Worm (Caenorhabditis elegans) whole organism, L3 larva: ENCODE measurements around the gene T04F3.5.

Source experiments
- R02D3.7 ChIP-seq: fragments of 150-350 bp; optimal IDR thresholded peaks from 2 replicates; lab custom pipeline; 2014; ENCODE audit warnings: missing biosample characterization, missing genetic modification characterization
- ceh-16 ChIP-seq: sonication (generic microtip); optimal IDR thresholded peaks from 2 replicates; lab custom pipeline; 2017; ENCODE audit warnings: missing biosample characterization, missing genetic modification characterization
- ceh-28 ChIP-seq: fragments of 150-350 bp; optimal IDR thresholded peaks from 2 replicates; lab custom pipeline; 2014; ENCODE audit warnings: missing biosample characterization, missing genetic modification reagents, missing genetic modification characterization
- ceh-9 ChIP-seq: sonication (generic microtip); optimal IDR thresholded peaks from 2 replicates; lab custom pipeline; 2018; ENCODE audit warnings: missing biosample characterization, missing genetic modification characterization
- daf-12 ChIP-seq: fragments of 150-350 bp; optimal IDR thresholded peaks from 2 replicates; lab custom pipeline; 2014; ENCODE audit warnings: missing biosample characterization, missing genetic modification reagents, missing genetic modification characterization
- egl-27 ChIP-seq: sonication (generic microtip); optimal IDR thresholded peaks from 4 replicates; lab custom pipeline; 2017; ENCODE audit warnings: missing biosample characterization, missing genetic modification reagents, missing genetic modification characterization
- egl-5 ChIP-seq: fragments of 150-350 bp; optimal IDR thresholded peaks from 2 replicates; lab custom pipeline; 2017; ENCODE audit warnings: missing biosample characterization, missing genetic modification reagents, missing genetic modification characterization, inconsistent platforms
- elt-1 ChIP-seq: fragments of 150-350 bp; optimal IDR thresholded peaks from 2 replicates; lab custom pipeline; 2014; ENCODE audit warnings: missing biosample characterization, missing genetic modification characterization
- elt-3 ChIP-seq, 3 experiments: fragments of 150-350 bp in 1 of 3; sonication (generic microtip) in 2 of 3; optimal IDR thresholded peaks; 2 replicates in 2 of 3; 4 replicates in 1 of 3; lab custom pipeline; 2014 to 2017; ENCODE audit warnings: missing biosample characterization in 3 of 3, missing genetic modification characterization in 3 of 3
- eor-1 ChIP-seq, 2 experiments: fragments of 150-350 bp; optimal IDR thresholded peaks; 2 replicates each; lab custom pipeline; 2014 to 2018; ENCODE audit warnings: missing biosample characterization in 2 of 2, missing genetic modification characterization in 2 of 2
- fkh-2 ChIP-seq: fragments of 150-350 bp; optimal IDR thresholded peaks from 2 replicates; lab custom pipeline; 2014; ENCODE audit warnings: missing biosample characterization, missing genetic modification reagents, missing genetic modification characterization
- jun-1 ChIP-seq: fragments of 150-350 bp; optimal IDR thresholded peaks from 2 replicates; lab custom pipeline; 2014; ENCODE audit warnings: missing biosample characterization, missing genetic modification reagents, missing genetic modification characterization
- lsy-12 ChIP-seq: sonication (generic microtip); optimal IDR thresholded peaks from 2 replicates; lab custom pipeline; 2016; ENCODE audit warnings: mild to moderate bottlenecking, missing genetic modification characterization, missing compliant biosample characterization
- mdl-1 ChIP-seq: fragments of 150-350 bp; optimal IDR thresholded peaks from 2 replicates; lab custom pipeline; 2014; ENCODE audit warnings: missing biosample characterization, missing genetic modification characterization
- mml-1 ChIP-seq: fragments of 150-350 bp; sonication (generic microtip); optimal IDR thresholded peaks from 3 replicates; lab custom pipeline; 2014; ENCODE audit warnings: missing biosample characterization, missing genetic modification characterization
- nfya-1 ChIP-seq: sonication (generic microtip); optimal IDR thresholded peaks from 2 replicates; lab custom pipeline; 2017; ENCODE audit warnings: missing genetic modification characterization, mild to moderate bottlenecking, missing compliant biosample characterization, antibody characterized with exemption, moderate library complexity; ENCODE audit not compliant: insufficient read depth
- nhr-11 ChIP-seq: fragments of 150-350 bp; optimal IDR thresholded peaks from 2 replicates; lab custom pipeline; 2014; ENCODE audit warnings: missing biosample characterization, missing genetic modification characterization
- nhr-23 ChIP-seq: fragments of 150-350 bp; optimal IDR thresholded peaks from 2 replicates; lab custom pipeline; 2014; ENCODE audit warnings: missing biosample characterization, missing genetic modification reagents, missing genetic modification characterization
- nhr-237 ChIP-seq: fragments of 150-350 bp; optimal IDR thresholded peaks from 2 replicates; lab custom pipeline; 2014; ENCODE audit warnings: missing biosample characterization, missing genetic modification characterization
- nhr-25 ChIP-seq: sonication (generic microtip); optimal IDR thresholded peaks from 2 replicates; lab custom pipeline; 2017; ENCODE audit warnings: missing biosample characterization, missing genetic modification characterization
- nhr-28 ChIP-seq: fragments of 150-350 bp; optimal IDR thresholded peaks from 2 replicates; lab custom pipeline; 2014; ENCODE audit warnings: missing biosample characterization, missing genetic modification characterization
- nhr-43 ChIP-seq: sonication (generic microtip); optimal IDR thresholded peaks from 2 replicates; lab custom pipeline; 2016; ENCODE audit warnings: mild to moderate bottlenecking, missing genetic modification characterization, missing compliant biosample characterization; ENCODE audit not compliant: poor library complexity, severe bottlenecking
- nhr-67 ChIP-seq: fragments of 150-350 bp; optimal IDR thresholded peaks from 2 replicates; lab custom pipeline; 2014; ENCODE audit warnings: missing biosample characterization, missing genetic modification characterization
- nhr-76 ChIP-seq: fragments of 150-350 bp; sonication (generic microtip); optimal IDR thresholded peaks from 5 replicates; lab custom pipeline; 2014; ENCODE audit warnings: missing biosample characterization, missing genetic modification characterization
- pqm-1 ChIP-seq: fragments of 150-350 bp; optimal IDR thresholded peaks from 2 replicates; lab custom pipeline; 2017; ENCODE audit warnings: missing biosample characterization, missing genetic modification characterization, inconsistent platforms
- sea-2 ChIP-seq: fragments of 150-350 bp; sonication (generic microtip); optimal IDR thresholded peaks from 4 replicates; lab custom pipeline; 2014; ENCODE audit warnings: missing biosample characterization, missing genetic modification reagents, missing genetic modification characterization
- skn-1 ChIP-seq: fragments of 150-350 bp; optimal IDR thresholded peaks from 2 replicates; lab custom pipeline; 2014; ENCODE audit warnings: missing biosample characterization, missing genetic modification characterization
- snpc-4 ChIP-seq: fragments of 150-350 bp; optimal IDR thresholded peaks from 2 replicates; lab custom pipeline; 2014; ENCODE audit warnings: missing biosample characterization, missing genetic modification characterization
- tbx-2 ChIP-seq: sonication (generic microtip); optimal IDR thresholded peaks from 2 replicates; lab custom pipeline; 2016; ENCODE audit warnings: mild to moderate bottlenecking, missing genetic modification characterization, missing compliant biosample characterization
- unc-39 ChIP-seq: sonication (generic microtip); optimal IDR thresholded peaks from 4 replicates; lab custom pipeline; 2017; ENCODE audit warnings: missing biosample characterization, missing genetic modification characterization
- unc-62 ChIP-seq: fragments of 150-350 bp; sonication (generic microtip); optimal IDR thresholded peaks from 4 replicates; lab custom pipeline; 2014; ENCODE audit warnings: missing biosample characterization, missing genetic modification reagents, missing genetic modification characterization
- ztf-11 ChIP-seq: fragments of 150-350 bp; optimal IDR thresholded peaks from 2 replicates; lab custom pipeline; 2014; ENCODE audit warnings: missing biosample characterization, missing genetic modification characterization
- ztf-4 ChIP-seq: fragments of 150-350 bp; optimal IDR thresholded peaks from 2 replicates; lab custom pipeline; 2014; ENCODE audit warnings: missing biosample characterization, missing genetic modification characterization

T04F3.5 gene

DNA sequence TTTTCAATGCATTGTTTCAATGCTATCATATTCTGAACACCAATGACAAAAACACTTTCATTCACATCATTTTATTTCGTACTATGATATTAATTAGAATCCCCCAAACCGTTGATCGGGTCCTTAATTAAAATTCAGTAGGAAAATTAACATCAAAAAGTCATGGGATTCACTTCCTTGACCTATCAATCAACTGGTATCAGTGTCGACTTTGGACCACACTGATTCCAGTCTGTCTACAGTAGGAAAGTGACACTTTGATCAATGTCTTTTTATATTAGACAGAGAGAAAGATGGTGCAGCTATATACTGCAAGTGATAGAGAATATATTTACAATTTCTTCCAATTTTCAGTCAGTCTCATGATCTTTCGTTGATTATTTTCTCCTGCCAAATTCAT lies 35.9 kb downstream of the T04F3.5 start:
- TF ChIP-seq nhr-11 (tag; lab: Kevin White, UChicago): no peak
- TF ChIP-seq nhr-23: peak; percentile 37
- peak; percentile 31 for TF ChIP-seq nhr-43 (tag; lab: Kevin White, UChicago)
- no peak for TF ChIP-seq fkh-2
- TF ChIP-seq jun-1 (tag; lab: Kevin White, UChicago): peak; percentile 2
- no peak for TF ChIP-seq elt-3 (tag; optimal IDR thresholded peaks at IDR 0.05; lab: Kevin White, UChicago)
- TF ChIP-seq, all 47 proteins: peak for 3

DNA sequence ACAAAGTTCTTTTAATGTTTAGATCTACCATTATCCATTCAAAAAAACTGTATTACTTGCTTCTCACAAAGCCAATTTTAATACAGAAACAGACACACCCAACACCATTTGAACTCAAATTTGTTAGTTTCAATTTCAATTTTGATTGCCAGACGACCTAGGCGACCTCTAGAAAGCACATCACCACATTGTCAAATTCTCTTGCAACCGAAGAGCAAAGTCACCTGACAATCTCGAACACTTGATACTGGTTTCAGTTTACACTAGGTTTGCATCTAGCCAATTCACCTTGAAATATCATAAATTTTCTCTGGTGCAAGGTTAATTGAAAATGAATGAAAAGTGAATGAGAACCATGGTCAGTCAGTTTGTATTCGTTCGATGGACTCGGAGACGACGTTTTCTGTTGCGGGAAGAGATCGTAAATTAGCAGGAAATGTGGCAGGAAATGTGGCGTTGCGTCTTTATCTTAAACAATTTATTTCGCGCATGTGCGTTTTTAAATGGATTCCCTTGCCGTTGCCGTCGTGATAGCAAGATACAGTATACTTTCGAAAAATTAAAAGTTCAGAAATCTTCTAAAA lies 36.9 kb downstream of the T04F3.5 start:
- TF ChIP-seq nhr-25 (tag; lab: Kevin White, UChicago) (peak; percentile 79), elt-3 (tag; optimal IDR thresholded peaks at IDR 0.05; lab: Kevin White, UChicago) (no peak), ceh-16 (tag; lab: Kevin White, UChicago) (no peak), nhr-43 (tag; lab: Kevin White, UChicago) (peak; percentile 47)

DNA sequence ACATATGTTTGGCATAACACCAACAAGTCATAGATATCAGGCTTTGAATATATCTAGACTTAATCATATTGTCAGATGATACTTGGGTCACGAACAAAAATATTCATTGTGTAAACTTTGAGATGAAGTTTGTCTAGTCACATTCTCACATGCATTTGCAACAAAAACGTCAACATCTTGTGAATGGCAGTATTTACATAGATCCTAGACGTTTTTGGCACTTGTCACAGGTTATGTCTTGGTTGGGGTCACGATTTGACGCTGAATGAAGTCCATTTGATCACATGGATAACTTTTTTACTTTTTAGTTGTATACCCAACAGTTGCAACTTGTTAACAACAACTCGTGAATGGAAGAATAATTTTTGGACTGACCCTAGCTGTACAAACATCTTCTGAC lies 37.8 kb downstream of the T04F3.5 start:
- TF ChIP-seq ztf-4: no peak
- TF ChIP-seq nhr-28 (tag; lab: Kevin White, UChicago): no peak
- TF ChIP-seq unc-62 (GFP tag; lab: Kevin White, UChicago): no peak
- TF ChIP-seq ztf-11 (tag; lab: Kevin White, UChicago): no peak
- TF ChIP-seq ceh-28 (tag; lab: Kevin White, UChicago): no peak
- TF ChIP-seq mml-1 (tag; lab: Kevin White, UChicago): no peak
- no peak for TF ChIP-seq tbx-2
- no peak for TF ChIP-seq egl-27
- no peak for TF ChIP-seq nhr-237 (tag; lab: Kevin White, UChicago)
- TF ChIP-seq nhr-43 (tag; lab: Kevin White, UChicago): no peak
- TF ChIP-seq nhr-23: no peak
- TF ChIP-seq snpc-4 (tag; lab: Kevin White, UChicago): no peak
- no peak for TF ChIP-seq fkh-2
- TF ChIP-seq unc-39 (tag; lab: Kevin White, UChicago): no peak
- no peak for TF ChIP-seq pqm-1 (tag; lab: Kevin White, UChicago)
- no peak for TF ChIP-seq R02D3.7 (tag; lab: Kevin White, UChicago)
- TF ChIP-seq daf-12 (tag; lab: Kevin White, UChicago): no peak
- TF ChIP-seq sea-2: no peak

DNA sequence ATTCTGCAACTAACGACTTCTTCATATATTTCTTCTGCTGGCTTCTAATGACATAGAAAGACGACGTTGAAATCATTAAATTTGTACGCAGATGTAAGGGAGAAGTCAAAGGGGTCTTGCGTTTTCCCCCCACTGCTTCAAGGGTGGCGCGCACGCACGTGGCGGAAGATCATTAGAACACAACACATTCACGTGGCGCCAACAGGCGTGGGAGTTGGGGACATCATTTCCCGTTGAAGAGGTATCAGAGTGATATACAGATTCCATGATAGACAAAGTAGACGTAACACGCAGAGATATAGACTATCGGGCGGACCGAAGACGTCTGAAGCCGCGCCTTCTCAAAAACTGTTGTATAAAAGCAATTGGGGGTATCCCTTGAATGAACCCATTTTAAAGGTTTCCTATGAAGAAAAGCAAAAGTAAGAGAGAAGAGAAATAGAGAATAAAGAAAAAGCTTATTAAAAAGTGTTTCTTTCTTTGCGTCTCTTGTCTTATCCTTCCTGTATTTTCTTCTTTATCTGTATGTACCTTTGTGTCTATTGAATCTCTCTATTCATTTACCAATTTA lies 38.9 kb downstream of the T04F3.5 start:
- TF ChIP-seq R02D3.7 (tag; lab: Kevin White, UChicago) (peak; percentile 0), nfya-1 (peak; percentile 46), elt-1 (tag; lab: Kevin White, UChicago) (no peak), skn-1 (tag; lab: Kevin White, UChicago) (no peak), mdl-1 (tag; lab: Kevin White, UChicago) (peak; percentile 88), mml-1 (tag; lab: Kevin White, UChicago) (peak; percentile 85), egl-27 (peak; percentile 43), nhr-28 (tag; lab: Kevin White, UChicago) (no peak), eor-1 (tag; optimal IDR thresholded peaks at IDR 0.05; lab: Kevin White, UChicago) (no peak), nhr-25 (tag; lab: Kevin White, UChicago) (peak; percentile 98), nhr-67 (tag; lab: Kevin White, UChicago) (no peak), ztf-4 (peak; percentile 55), egl-5 (no peak), tbx-2 (peak; percentile 78), nhr-23 (peak; percentile 98), ceh-28 (tag; lab: Kevin White, UChicago) (peak; percentile 19), nhr-43 (tag; lab: Kevin White, UChicago) (peak; percentile 99), nhr-76 (peak; percentile 35), elt-3 (tag; optimal IDR thresholded peaks at IDR 0.05; lab: Kevin White, UChicago) (peak in 1 of 3 experiments; percentile 49), lsy-12 (tag; lab: Kevin White, UChicago) (peak; percentile 53), ceh-9 (tag; lab: Kevin White, UChicago) (no peak)
